Fruit fly (Drosophila melanogaster) whole organism, adult: ENCODE data around the gene CG33947.

Experiments
- CG11617 ChIP-seq: fragments of 200-800 bp; sonication (Bioruptor generic); optimal IDR thresholded peaks from 2 replicates; lab custom pipeline; 2017; ENCODE audit warnings: mild to moderate bottlenecking, missing biosample characterization, missing genetic modification reagents, missing genetic modification characterization
- CG12768 ChIP-seq: fragments of 200-800 bp; sonication (Bioruptor generic); optimal IDR thresholded peaks from 2 replicates; lab custom pipeline; 2017; ENCODE audit warnings: missing biosample characterization, missing genetic modification characterization, mild to moderate bottlenecking, moderate library complexity, missing genetic modification reagents
- CG14711 ChIP-seq: fragments of 200-800 bp; sonication (Bioruptor generic); optimal IDR thresholded peaks from 2 replicates; lab custom pipeline; 2018; ENCODE audit warnings: missing biosample characterization, mild to moderate bottlenecking, missing genetic modification characterization, moderate library complexity
- CG1620 ChIP-seq: fragments of 200-800 bp; sonication (Bioruptor generic); optimal IDR thresholded peaks from 2 replicates; lab custom pipeline; 2016; ENCODE audit warnings: missing biosample characterization, missing genetic modification characterization
- CG5204 ChIP-seq: fragments of 200-800 bp; sonication (Bioruptor generic); optimal IDR thresholded peaks from 2 replicates; lab custom pipeline; 2016; ENCODE audit warnings: missing biosample characterization, missing genetic modification characterization
- CG7101 ChIP-seq: fragments of 200-800 bp; sonication (Bioruptor generic); optimal IDR thresholded peaks from 2 replicates; lab custom pipeline; 2018; ENCODE audit warnings: missing biosample characterization, mild to moderate bottlenecking, missing genetic modification characterization, moderate library complexity
- Clk ChIP-seq: fragments of 200-800 bp; sonication (Bioruptor generic); optimal IDR thresholded peaks from 2 replicates; lab custom pipeline; 2017; ENCODE audit warnings: missing biosample characterization, missing genetic modification characterization
- Hr96 ChIP-seq: fragments of 200-800 bp; sonication (Bioruptor generic); optimal IDR thresholded peaks from 2 replicates; lab custom pipeline; 2016; ENCODE audit warnings: missing biosample characterization, missing genetic modification characterization
- Mnt ChIP-seq: fragments of 200-800 bp; sonication (Bioruptor generic); optimal IDR thresholded peaks from 2 replicates; lab custom pipeline; 2016; ENCODE audit warnings: missing biosample characterization, mild to moderate bottlenecking, missing genetic modification characterization
- bab1 ChIP-seq: fragments of 200-800 bp; sonication (Bioruptor generic); optimal IDR thresholded peaks from 3 replicates; lab custom pipeline; 2019; ENCODE audit warnings: missing biosample characterization, mild to moderate bottlenecking, missing genetic modification characterization, moderate library complexity
- cnc ChIP-seq, 2 experiments: fragments of >200 bp; optimal IDR thresholded peaks; 2 replicates each; lab custom pipeline; 2017
- ovo ChIP-seq: fragments of 200-800 bp; sonication (Bioruptor generic); optimal IDR thresholded peaks from 2 replicates; lab custom pipeline; 2016; ENCODE audit warnings: missing biosample characterization, missing genetic modification characterization
- tj ChIP-seq: fragments of 200-800 bp; sonication (Bioruptor generic); optimal IDR thresholded peaks from 3 replicates; lab custom pipeline; 2017; ENCODE audit warnings: missing biosample characterization, mild to moderate bottlenecking, missing genetic modification characterization, moderate library complexity

- TF ChIP-seq Hr96 (GFP tag; lab: Kevin White, UChicago) (no peak), Clk (GFP tag; lab: Kevin White, UChicago) (no peak), CG5204 (GFP tag; lab: Kevin White, UChicago) (no peak), CG12768 (GFP tag; lab: Kevin White, UChicago) (no peak), CG1620 (GFP tag; lab: Kevin White, UChicago) (no peak), tj (GFP tag; lab: Kevin White, UChicago) (no peak), Mnt (GFP tag; lab: Kevin White, UChicago) (no peak), CG14711 (tag; lab: Kevin White, UChicago) (no peak), ovo (GFP tag; lab: Kevin White, UChicago) (no peak), CG7101 (tag; lab: Kevin White, UChicago) (no peak), cnc (optimal IDR thresholded peaks at IDR 0.05; lab: Kevin White, UChicago) (no peak), bab1 (GFP tag; lab: Kevin White, UChicago) (no peak), CG11617 (GFP tag; lab: Kevin White, UChicago) (no peak)
Measured at dm6 chr3L:11117733-11118132, 21.4 kb downstream of the CG33947 start.
